Fruit fly (Drosophila melanogaster) whole organism, embryonic: ENCODE results near the gene GC.

Experiments
- Ada2b ChIP-seq: fragments of 200-800 bp; sonication (Bioruptor generic); IDR thresholded peaks from 2 replicates; pipeline ENCODE4 v1.3.6; 2022; ENCODE audit warnings: missing biosample characterization, missing genetic modification characterization
- CG1647 ChIP-seq: fragments of 200-800 bp; sonication (Bioruptor generic); optimal IDR thresholded peaks from 3 replicates; lab custom pipeline; 2016; ENCODE audit warnings: missing biosample characterization, missing genetic modification characterization
- CG17385 ChIP-seq: fragments of 200-800 bp; sonication (Bioruptor generic); optimal IDR thresholded peaks from 3 replicates; lab custom pipeline; 2018; ENCODE audit warnings: missing biosample characterization, mild to moderate bottlenecking, missing genetic modification characterization
- CG18011 ChIP-seq: fragments of 200-800 bp; sonication (Bioruptor generic); optimal IDR thresholded peaks from 2 replicates; lab custom pipeline; 2017; ENCODE audit warnings: missing biosample characterization, missing genetic modification characterization, mild to moderate bottlenecking, moderate library complexity, missing genotype
- CG2712 ChIP-seq: fragments of 200-800 bp; optimal IDR thresholded peaks from 3 replicates; lab custom pipeline; 2019; ENCODE audit warnings: missing biosample characterization, mild to moderate bottlenecking, missing genetic modification characterization, moderate library complexity
- CG31365 ChIP-seq: fragments of 200-800 bp; sonication (Bioruptor generic); optimal IDR thresholded peaks from 2 replicates; lab custom pipeline; 2018; ENCODE audit warnings: missing biosample characterization, mild to moderate bottlenecking, missing genetic modification characterization
- CG7357 ChIP-seq: fragments of 200-800 bp; sonication (Bioruptor generic); IDR thresholded peaks from 3 replicates; pipeline ENCODE4 v1.3.6; 2022; ENCODE audit warnings: missing biosample characterization, missing genetic modification characterization
- CG8089 ChIP-seq: fragments of 200-800 bp; sonication (Bioruptor generic); optimal IDR thresholded peaks from 3 replicates; lab custom pipeline; 2016; ENCODE audit warnings: missing biosample characterization, missing genetic modification characterization
- Fer2 ChIP-seq: fragments of 200-800 bp; sonication (Bioruptor generic); optimal IDR thresholded peaks from 2 replicates; lab custom pipeline; 2018; ENCODE audit warnings: missing biosample characterization, mild to moderate bottlenecking, missing genetic modification characterization, moderate library complexity
- gsb ChIP-seq: fragments of 200-800 bp; sonication (Bioruptor generic); IDR thresholded peaks from 2 replicates; pipeline ENCODE4 v1.3.6; 2022; ENCODE audit warnings: missing biosample characterization, missing genetic modification characterization
- hbn ChIP-seq: fragments of 200-800 bp; sonication (Bioruptor generic); IDR thresholded peaks from 2 replicates; pipeline ENCODE4 v1.3.6; 2022; ENCODE audit warnings: missing biosample characterization, missing genetic modification characterization; ENCODE audit not compliant: partially characterized antibody
- mld ChIP-seq: fragments of 200-800 bp; sonication (Bioruptor generic); IDR thresholded peaks from 3 replicates; pipeline ENCODE4 v1.3.6; 2022; ENCODE audit warnings: missing biosample characterization, missing genetic modification characterization; ENCODE audit not compliant: partially characterized antibody
- psq ChIP-seq: fragments of 200-800 bp; sonication (Bioruptor generic); optimal IDR thresholded peaks from 2 replicates; lab custom pipeline; 2017; ENCODE audit warnings: missing biosample characterization, missing genetic modification characterization

dm6 chr3L:1573191-1573590 is 55.9 kb downstream of the GC start:
- TF ChIP-seq gsb (GFP tag; lab: Robert Waterston, UW) = no peak
- no peak for TF ChIP-seq Ada2b
- TF ChIP-seq CG17385 (GFP tag; lab: Kevin White, UChicago) = no peak
- TF ChIP-seq mld (GFP tag; lab: Robert Waterston, UW) = no peak
- no peak for TF ChIP-seq psq (GFP tag; lab: Kevin White, UChicago)
- no peak for TF ChIP-seq CG8089 (GFP tag; lab: Kevin White, UChicago)
- no peak for TF ChIP-seq CG1647 (GFP tag; lab: Kevin White, UChicago)
- TF ChIP-seq CG2712 (tag; lab: Kevin White, UChicago) = no peak
- no peak for TF ChIP-seq hbn
- TF ChIP-seq CG31365 (tag; lab: Kevin White, UChicago) = no peak
- TF ChIP-seq CG18011 = no peak
- TF ChIP-seq Fer2 (tag; lab: Kevin White, UChicago) = no peak
- no peak for TF ChIP-seq CG7357
